Fruit fly (Drosophila melanogaster): ENCODE measurements around the gene RFeSP.

The RFeSP gene

dm6 chr2L:1613748-1614365, at the start of gene RFeSP:
RFeSP (minus strand) TSS chr2L:1614160.
- peak; percentile 84 for TF ChIP-seq HmgZ (tag; optimal IDR thresholded peaks at IDR 0.05)
- no peak for TF ChIP-seq Hey (tag; optimal IDR thresholded peaks at IDR 0.05)
- TF ChIP-seq CoRest (tag; optimal IDR thresholded peaks at IDR 0.05), result peak; percentile 77
- no peak for TF ChIP-seq CG11456 (GFP tag; IDR thresholded peaks at IDR 0.05)
- no peak for TF ChIP-seq Six4 (GFP tag; optimal IDR thresholded peaks at IDR 0.05)
- no peak for TF ChIP-seq CG7556 (GFP tag; optimal IDR thresholded peaks at IDR 0.05)
- TF ChIP-seq CG30431 (GFP tag; optimal IDR thresholded peaks at IDR 0.05), result no peak
- TF ChIP-seq CG34422 (GFP tag; IDR thresholded peaks at IDR 0.05), result 0 out of 3 replicates have a peak, but pooled peaks have one; percentile 50
- no peak for TF ChIP-seq CG11398 (GFP tag; optimal IDR thresholded peaks at IDR 0.05)
- no peak for TF ChIP-seq CG11696 (GFP tag; IDR thresholded peaks at IDR 0.05)
- TF ChIP-seq CG8290 (GFP tag; optimal IDR thresholded peaks at IDR 0.05), result no peak
- TF ChIP-seq CG8290 (tag; optimal IDR thresholded peaks at IDR 0.05), result peak in 1 of 2 experiments; percentile 76
- TF ChIP-seq B-H1 (GFP tag; IDR thresholded peaks at IDR 0.05), result no peak
- no peak for TF ChIP-seq zen2 (GFP tag; IDR thresholded peaks at IDR 0.05; ENCODE audit: partially characterized antibody)
- TF ChIP-seq CG7987 (GFP tag; optimal IDR thresholded peaks at IDR 0.05), result no peak
- TF ChIP-seq CG12104 (GFP tag; optimal IDR thresholded peaks at IDR 0.05), result no peak
- TF ChIP-seq tio (GFP tag; optimal IDR thresholded peaks at IDR 0.05), result no peak
- no peak for TF ChIP-seq CG15269 (tag; optimal IDR thresholded peaks at IDR 0.05)
- no peak for TF ChIP-seq CG8765 (GFP tag; IDR thresholded peaks at IDR 0.05)
- TF ChIP-seq CG11723 (GFP tag; optimal IDR thresholded peaks at IDR 0.05), result no peak
- no peak for TF ChIP-seq Jarid2 (GFP tag; optimal IDR thresholded peaks at IDR 0.05)
- no peak for TF ChIP-seq salm (tag; optimal IDR thresholded peaks at IDR 0.05)
- no peak for TF ChIP-seq CG4820 (GFP tag; optimal IDR thresholded peaks at IDR 0.05)
- TF ChIP-seq Hr3 (GFP tag; optimal IDR thresholded peaks at IDR 0.05), result no peak
- no peak for TF ChIP-seq CG1832 (GFP tag; optimal IDR thresholded peaks at IDR 0.05)
- TF ChIP-seq ato (GFP tag; IDR thresholded peaks at IDR 0.05; ENCODE audit: partially characterized antibody), result no peak
- TF ChIP-seq trem (tag; optimal IDR thresholded peaks at IDR 0.05), result peak; percentile 67
- peak; percentile 3 for TF ChIP-seq twi (tag; optimal IDR thresholded peaks at IDR 0.05)
- TF ChIP-seq Poxn (GFP tag; IDR thresholded peaks at IDR 0.05), result no peak
- no peak for TF ChIP-seq dmrt99B (tag; optimal IDR thresholded peaks at IDR 0.05)
- no peak for TF ChIP-seq CG10209 (GFP tag; optimal IDR thresholded peaks at IDR 0.05)
- TF ChIP-seq pfk (GFP tag; optimal IDR thresholded peaks at IDR 0.05), result no peak
- TF ChIP-seq Pdp1 (GFP tag; optimal IDR thresholded peaks at IDR 0.05), result peak in 1 of 2 experiments; percentile 98
- no peak for TF ChIP-seq CG7745 (tag; optimal IDR thresholded peaks at IDR 0.05)
- TF ChIP-seq CG8281 (tag; optimal IDR thresholded peaks at IDR 0.05), result no peak
- TF ChIP-seq Ravus (GFP tag; IDR thresholded peaks at IDR 0.05), result no peak
- peak; percentile 26 for TF ChIP-seq B-H2 (GFP tag; optimal IDR thresholded peaks at IDR 0.05)
- no peak for TF ChIP-seq fd64A (GFP tag; optimal IDR thresholded peaks at IDR 0.05)
- no peak for TF ChIP-seq gcm2 (GFP tag; optimal IDR thresholded peaks at IDR 0.05)
- TF ChIP-seq pan (optimal IDR thresholded peaks at IDR 0.05), result no peak
- no peak for TF ChIP-seq pan (GFP tag; optimal IDR thresholded peaks at IDR 0.05 in 1 of 2, IDR thresholded peaks at IDR 0.05 in 1 of 2)
- TF ChIP-seq gem (tag; optimal IDR thresholded peaks at IDR 0.05), result no peak
- TF ChIP-seq cas (GFP tag; IDR thresholded peaks at IDR 0.05), result no peak
- TF ChIP-seq CG10274 (GFP tag; optimal IDR thresholded peaks at IDR 0.05), result no peak
- TF ChIP-seq sens (GFP tag), result peak; percentile 76
- no peak for TF ChIP-seq CG2678 (tag; optimal IDR thresholded peaks at IDR 0.05)
- no peak for TF ChIP-seq Bteb2 (GFP tag; optimal IDR thresholded peaks at IDR 0.05)
- no peak for TF ChIP-seq CG14667 (GFP tag; IDR thresholded peaks at IDR 0.05)
- TF ChIP-seq dm (GFP tag; optimal IDR thresholded peaks at IDR 0.05), result no peak
- TF ChIP-seq CG12299 (tag; optimal IDR thresholded peaks at IDR 0.05), result peak; percentile 7
- no peak for TF ChIP-seq Xrp1 (GFP tag; IDR thresholded peaks at IDR 0.05)

All from whole organism, embryonic.